Worm (Caenorhabditis elegans) whole organism, L1 larva: ENCODE results near the gene sra-6.
A peak's percentile ranks its signal among the peaks of the same experiment; 100 is the strongest.

Experiments used
- C04F5.9 ChIP-seq: sonication (generic microtip); optimal IDR thresholded peaks from 2 replicates; lab custom pipeline; 2016; ENCODE audit warnings: missing genetic modification characterization, missing compliant biosample characterization
- F16B12.6 ChIP-seq: fragments of 150-350 bp; optimal IDR thresholded peaks from 2 replicates; lab custom pipeline; 2014; ENCODE audit warnings: missing biosample characterization, missing genetic modification characterization
- Y116A8C.19 ChIP-seq: sonication (generic microtip); optimal IDR thresholded peaks from 2 replicates; lab custom pipeline; 2016; ENCODE audit warnings: missing compliant biosample characterization, missing genetic modification characterization, borderline replicate concordance
- alr-1 ChIP-seq: fragments of 200-800 bp; sonication (Bioruptor generic); optimal IDR thresholded peaks from 2 replicates; lab custom pipeline; 2018; ENCODE audit warnings: borderline replicate concordance, mild to moderate bottlenecking, missing genetic modification characterization, missing compliant biosample characterization
- aly-2 ChIP-seq: fragments of 150-350 bp; optimal IDR thresholded peaks from 2 replicates; lab custom pipeline; 2014; ENCODE audit warnings: missing biosample characterization, missing genetic modification characterization
- blmp-1 ChIP-seq: fragments of 150-350 bp; optimal IDR thresholded peaks from 2 replicates; lab custom pipeline; 2014; ENCODE audit warnings: missing biosample characterization, missing genetic modification characterization
- ceh-8 ChIP-seq: fragments of 200-800 bp; sonication (Bioruptor generic); optimal IDR thresholded peaks from 2 replicates; lab custom pipeline; 2018; ENCODE audit warnings: mild to moderate bottlenecking, missing genetic modification characterization, moderate library complexity, missing compliant biosample characterization
- ceh-82 ChIP-seq, 3 experiments: fragments of 150-350 bp in 1 of 3; sonication (generic microtip) in 2 of 3; optimal IDR thresholded peaks; 2 replicates each; lab custom pipeline; 2014 to 2017; ENCODE audit warnings: missing biosample characterization in 3 of 3, missing genetic modification characterization in 3 of 3
- ceh-90 ChIP-seq: sonication (generic microtip); optimal IDR thresholded peaks from 2 replicates; lab custom pipeline; 2016; ENCODE audit warnings: missing genetic modification characterization, missing compliant biosample characterization
- ces-1 ChIP-seq: fragments of 150-350 bp; optimal IDR thresholded peaks from 2 replicates; lab custom pipeline; 2014; ENCODE audit warnings: missing biosample characterization, missing genetic modification reagents, missing genetic modification characterization
- dpl-1 ChIP-seq, 3 experiments: fragments of 150-350 bp in 2 of 3; sonication (generic microtip) in 1 of 3; optimal IDR thresholded peaks; 2 replicates each; lab custom pipeline; 2014 to 2017; ENCODE audit warnings: missing biosample characterization in 3 of 3, missing genetic modification characterization in 3 of 3, missing genetic modification reagents in 3 of 3
- elt-3 ChIP-seq, 6 experiments: fragments of 150-350 bp in 1 of 6; sonication (generic microtip); optimal IDR thresholded peaks; 2 replicates each; lab custom pipeline; 2017 to 2018; ENCODE audit warnings: missing biosample characterization in 6 of 6, missing genetic modification characterization in 6 of 6, inconsistent platforms in 1 of 6
- ets-5 ChIP-seq: fragments of 200-800 bp; sonication (Bioruptor generic); IDR thresholded peaks from 2 replicates; pipeline ENCODE4 v1.3.6; 2022; ENCODE audit warnings: missing genetic modification characterization, missing compliant biosample characterization
- fkh-10 ChIP-seq: sonication (generic microtip); optimal IDR thresholded peaks from 2 replicates; lab custom pipeline; 2017; ENCODE audit warnings: missing biosample characterization, missing genetic modification reagents, missing genetic modification characterization
- fkh-8 ChIP-seq: sonication (generic microtip); optimal IDR thresholded peaks from 2 replicates; lab custom pipeline; 2016; ENCODE audit warnings: mild to moderate bottlenecking, missing genetic modification characterization, missing compliant biosample characterization
- fos-1 ChIP-seq: fragments of 150-350 bp; optimal IDR thresholded peaks from 2 replicates; lab custom pipeline; 2014; ENCODE audit warnings: missing biosample characterization, missing genetic modification characterization
- grh-1 ChIP-seq: fragments of 200-800 bp; sonication (Bioruptor generic); IDR thresholded peaks from 2 replicates; pipeline ENCODE4 v1.3.6; 2022; ENCODE audit warnings: missing genetic modification reagents, missing genetic modification characterization, missing compliant biosample characterization
- hlh-17 ChIP-seq: fragments of 200-800 bp; sonication (Bioruptor generic); optimal IDR thresholded peaks from 2 replicates; lab custom pipeline; 2018; ENCODE audit warnings: missing genetic modification characterization, mild to moderate bottlenecking, missing compliant biosample characterization, moderate library complexity, borderline replicate concordance
- hlh-4 ChIP-seq: sonication (generic microtip); optimal IDR thresholded peaks from 2 replicates; lab custom pipeline; 2016; ENCODE audit warnings: mild to moderate bottlenecking, missing genetic modification characterization, missing compliant biosample characterization
- irx-1 ChIP-seq: sonication (generic microtip); optimal IDR thresholded peaks from 2 replicates; lab custom pipeline; 2016; ENCODE audit warnings: missing genetic modification characterization, missing compliant biosample characterization
- jun-1 ChIP-seq: fragments of 150-350 bp; optimal IDR thresholded peaks from 2 replicates; lab custom pipeline; 2014; ENCODE audit warnings: missing biosample characterization, missing genetic modification reagents, missing genetic modification characterization
- lin-13 ChIP-seq: fragments of 150-350 bp; optimal IDR thresholded peaks from 2 replicates; lab custom pipeline; 2014; ENCODE audit warnings: missing biosample characterization, missing genetic modification reagents, missing genetic modification characterization
- lin-14 ChIP-seq: fragments of 200-800 bp; sonication (Bioruptor generic); optimal IDR thresholded peaks from 2 replicates; lab custom pipeline; 2018; ENCODE audit warnings: mild to moderate bottlenecking, missing genetic modification characterization, moderate library complexity, missing compliant biosample characterization
- lin-15B ChIP-seq: fragments of 150-350 bp; sonication (generic microtip); optimal IDR thresholded peaks from 3 replicates; lab custom pipeline; 2014; ENCODE audit warnings: missing biosample characterization, missing genetic modification characterization
- lin-35 ChIP-seq, 2 experiments: fragments of 150-350 bp; optimal IDR thresholded peaks; 2 replicates each; lab custom pipeline; 2014; ENCODE audit warnings: missing biosample characterization in 2 of 2, missing genetic modification characterization in 2 of 2, missing genetic modification reagents in 2 of 2
- lin-39 ChIP-seq: fragments of 150-350 bp; optimal IDR thresholded peaks from 2 replicates; lab custom pipeline; 2014; ENCODE audit warnings: missing biosample characterization, missing genetic modification reagents, missing genetic modification characterization
- lsy-2 ChIP-seq, 2 experiments: fragments of 150-350 bp; optimal IDR thresholded peaks; 2 replicates each; lab custom pipeline; 2014; ENCODE audit warnings: missing biosample characterization in 2 of 2, missing genetic modification characterization in 2 of 2
- mab-9 ChIP-seq: fragments of 200-800 bp; sonication (Bioruptor generic); IDR thresholded peaks from 2 replicates; pipeline ENCODE4 v1.3.6; 2022; ENCODE audit warnings: missing genetic modification reagents, missing genetic modification characterization, missing compliant biosample characterization
- mdl-1 ChIP-seq, 2 experiments: fragments of 150-350 bp; optimal IDR thresholded peaks; 2 replicates each; lab custom pipeline; 2014 to 2017; ENCODE audit warnings: missing biosample characterization in 2 of 2, missing genetic modification characterization in 2 of 2, inconsistent platforms in 1 of 2
- mef-2 ChIP-seq: fragments of 150-350 bp; optimal IDR thresholded peaks from 2 replicates; lab custom pipeline; 2014; ENCODE audit warnings: missing biosample characterization, missing genetic modification characterization
- nhr-11 ChIP-seq: fragments of 150-350 bp; optimal IDR thresholded peaks from 2 replicates; lab custom pipeline; 2014; ENCODE audit warnings: missing biosample characterization, missing genetic modification characterization
- nhr-12 ChIP-seq: sonication (generic microtip); optimal IDR thresholded peaks from 2 replicates; lab custom pipeline; 2017; ENCODE audit warnings: missing biosample characterization, missing genetic modification characterization
- nhr-47 ChIP-seq: sonication (generic microtip); optimal IDR thresholded peaks from 2 replicates; lab custom pipeline; 2016; ENCODE audit warnings: mild to moderate bottlenecking, missing genetic modification characterization, moderate library complexity, missing compliant biosample characterization
- nhr-71 ChIP-seq: sonication (generic microtip); optimal IDR thresholded peaks from 2 replicates; lab custom pipeline; 2016; ENCODE audit warnings: mild to moderate bottlenecking, missing genetic modification characterization, moderate library complexity, missing compliant biosample characterization
- nhr-76 ChIP-seq: sonication (generic microtip); optimal IDR thresholded peaks from 2 replicates; lab custom pipeline; 2017; ENCODE audit warnings: missing biosample characterization, missing genetic modification characterization
- nhr-84 ChIP-seq: sonication (generic microtip); optimal IDR thresholded peaks from 2 replicates; lab custom pipeline; 2017; ENCODE audit warnings: missing biosample characterization, missing genetic modification characterization
- nhr-85 ChIP-seq: sonication (generic microtip); peaks from one replicate; lab custom pipeline; 2016; ENCODE audit warnings: missing genetic modification characterization, inconsistent platforms, missing compliant biosample characterization
- nhr-90 ChIP-seq: sonication (generic microtip); optimal IDR thresholded peaks from 2 replicates; lab custom pipeline; 2016; ENCODE audit warnings: mild to moderate bottlenecking, missing genetic modification characterization, missing compliant biosample characterization; ENCODE audit not compliant: poor library complexity
- pag-3 ChIP-seq: sonication (generic microtip); optimal IDR thresholded peaks from 2 replicates; lab custom pipeline; 2017; ENCODE audit warnings: missing genetic modification characterization, mild to moderate bottlenecking, missing compliant biosample characterization, antibody characterized with exemption, borderline replicate concordance; ENCODE audit not compliant: insufficient read depth
- pqm-1 ChIP-seq: sonication (generic microtip); optimal IDR thresholded peaks from 3 replicates; lab custom pipeline; 2017; ENCODE audit warnings: missing biosample characterization, missing genetic modification characterization
- snpc-4 ChIP-seq: fragments of 150-350 bp; optimal IDR thresholded peaks from 2 replicates; lab custom pipeline; 2014; ENCODE audit warnings: missing biosample characterization, missing genetic modification characterization
- snu-23 ChIP-seq: sonication (generic microtip); optimal IDR thresholded peaks from 2 replicates; lab custom pipeline; 2016; ENCODE audit warnings: missing genetic modification characterization, missing compliant biosample characterization
- sptf-1 ChIP-seq: fragments of 150-350 bp; optimal IDR thresholded peaks from 2 replicates; lab custom pipeline; 2014; ENCODE audit warnings: missing biosample characterization, missing genetic modification characterization
- sup-37 ChIP-seq: fragments of 200-800 bp; sonication (Bioruptor generic); optimal IDR thresholded peaks from 2 replicates; lab custom pipeline; 2018; ENCODE audit warnings: mild to moderate bottlenecking, missing genetic modification characterization, missing compliant biosample characterization
- swsn-7 ChIP-seq: sonication (generic microtip); optimal IDR thresholded peaks from 2 replicates; lab custom pipeline; 2016; ENCODE audit warnings: missing genetic modification characterization, missing compliant biosample characterization
- unc-130 ChIP-seq: fragments of 150-350 bp; optimal IDR thresholded peaks from 2 replicates; lab custom pipeline; 2017; ENCODE audit warnings: missing biosample characterization, missing genetic modification characterization, inconsistent platforms
- unc-62 ChIP-seq: fragments of 150-350 bp; optimal IDR thresholded peaks from 2 replicates; lab custom pipeline; 2014; ENCODE audit warnings: missing biosample characterization, missing genetic modification reagents, missing genetic modification characterization
- unc-86 ChIP-seq: sonication (generic microtip); optimal IDR thresholded peaks from 2 replicates; lab custom pipeline; 2016; ENCODE audit warnings: missing genetic modification characterization, missing compliant biosample characterization
- unc-98 ChIP-seq: fragments of 200-800 bp; sonication (Bioruptor generic); IDR thresholded peaks from 2 replicates; pipeline ENCODE4 v1.3.6; 2022; ENCODE audit warnings: missing genetic modification characterization, missing compliant biosample characterization
- xbp-1 ChIP-seq: sonication (generic microtip); optimal IDR thresholded peaks from 2 replicates; lab custom pipeline; 2016; ENCODE audit warnings: missing genetic modification characterization, missing compliant biosample characterization
- zag-1 ChIP-seq: fragments of 150-350 bp; optimal IDR thresholded peaks from 2 replicates; lab custom pipeline; 2014; ENCODE audit warnings: missing biosample characterization, missing genetic modification characterization
- zip-4 ChIP-seq: fragments of 200-800 bp; sonication (Bioruptor generic); optimal IDR thresholded peaks from 2 replicates; lab custom pipeline; 2018; ENCODE audit warnings: mild to moderate bottlenecking, missing genetic modification characterization, moderate library complexity, missing compliant biosample characterization
- ztf-4 ChIP-seq: fragments of 150-350 bp; optimal IDR thresholded peaks from 2 replicates; lab custom pipeline; 2014; ENCODE audit warnings: missing biosample characterization, missing genetic modification characterization

sra-6 gene

ce11 chrII:9566045-9566444 is 15.4 kb upstream of the sra-6 start:
- no peak for TF ChIP-seq hlh-4 (tag; lab: Kevin White, UChicago)
- TF ChIP-seq alr-1 (tag; lab: Kevin White, UChicago): no peak
- TF ChIP-seq snpc-4: no peak
- TF ChIP-seq zip-4 (GFP tag; lab: Kevin White, UChicago): no peak
- TF ChIP-seq lin-35 (GFP tag; optimal IDR thresholded peaks at IDR 0.05; lab: Kevin White, UChicago): peak; percentile 11 to 54
- no peak for TF ChIP-seq lin-39 (tag; lab: Kevin White, UChicago)
- no peak for TF ChIP-seq grh-1 (GFP tag; lab: Robert Waterston, UW)
- no peak for TF ChIP-seq unc-98
- TF ChIP-seq F16B12.6 (tag; lab: Kevin White, UChicago): no peak
- no peak for TF ChIP-seq sptf-1 (tag; lab: Kevin White, UChicago)
- peak; percentile 50 for TF ChIP-seq lin-14 (GFP tag; lab: Kevin White, UChicago)
- TF ChIP-seq jun-1 (tag; lab: Kevin White, UChicago): peak; percentile 6
- no peak for TF ChIP-seq nhr-11 (tag; lab: Kevin White, UChicago)
- peak; percentile 6 to 53 for TF ChIP-seq lsy-2 (tag; optimal IDR thresholded peaks at IDR 0.05; lab: Kevin White, UChicago)
- no peak for TF ChIP-seq unc-62 (GFP tag; lab: Kevin White, UChicago)
- peak; percentile 7 for TF ChIP-seq lin-13
- no peak for TF ChIP-seq nhr-12
- TF ChIP-seq zag-1 (tag; lab: Kevin White, UChicago): no peak
- peak; percentile 53 for TF ChIP-seq snu-23 (GFP tag; lab: Kevin White, UChicago)
- peak in 1 of 2 experiments; percentile 13 for TF ChIP-seq mdl-1 (tag; optimal IDR thresholded peaks at IDR 0.05; lab: Kevin White, UChicago)
- no peak for TF ChIP-seq lin-15B (tag; lab: Kevin White, UChicago)
- peak in 2 of 3 experiments; percentile 6 to 27 for TF ChIP-seq dpl-1 (GFP tag; optimal IDR thresholded peaks at IDR 0.05; lab: Kevin White, UChicago)
- no peak for TF ChIP-seq fos-1 (tag; lab: Kevin White, UChicago)
- TF ChIP-seq hlh-17: no peak
- TF ChIP-seq ceh-8: no peak
- TF ChIP-seq pqm-1: no peak
- TF ChIP-seq ceh-90 (tag; lab: Kevin White, UChicago): no peak
- no peak for TF ChIP-seq pag-3 (tag; lab: Kevin White, UChicago)
- TF ChIP-seq ces-1 (GFP tag; lab: Kevin White, UChicago): no peak
- TF ChIP-seq sup-37 (GFP tag; lab: Kevin White, UChicago): no peak
- peak; percentile 55 for TF ChIP-seq nhr-71 (tag; lab: Kevin White, UChicago)
- TF ChIP-seq ztf-4: no peak
- peak; percentile 25 for TF ChIP-seq xbp-1 (tag; lab: Kevin White, UChicago)
- no peak for TF ChIP-seq fkh-10
- no peak for TF ChIP-seq nhr-84 (tag; lab: Kevin White, UChicago)
- TF ChIP-seq irx-1 (tag; lab: Kevin White, UChicago): no peak
- TF ChIP-seq blmp-1 (tag; lab: Kevin White, UChicago): no peak
- no peak for TF ChIP-seq mab-9
- no peak for TF ChIP-seq aly-2 (tag; lab: Kevin White, UChicago)
- peak; percentile 12 for TF ChIP-seq unc-130
- no peak for TF ChIP-seq unc-86 (tag; lab: Kevin White, UChicago)
- TF ChIP-seq nhr-85: peak; percentile 86
- no peak for TF ChIP-seq nhr-76 (tag; lab: Kevin White, UChicago)
- no peak for TF ChIP-seq Y116A8C.19
- TF ChIP-seq swsn-7 (tag; lab: Kevin White, UChicago): peak; percentile 26
- TF ChIP-seq ceh-82 (tag; optimal IDR thresholded peaks at IDR 0.05; lab: Kevin White, UChicago): peak in 1 of 3 experiments; percentile 12
- TF ChIP-seq C04F5.9 (tag; lab: Kevin White, UChicago): no peak
- no peak for TF ChIP-seq nhr-90
- TF ChIP-seq elt-3 (tag; optimal IDR thresholded peaks at IDR 0.05; lab: Kevin White, UChicago): peak in 1 of 6 experiments; percentile 17
- no peak for TF ChIP-seq mef-2 (tag; lab: Kevin White, UChicago)
- TF ChIP-seq nhr-47 (tag; lab: Kevin White, UChicago): peak; percentile 49
- TF ChIP-seq fkh-8: peak; percentile 54
- no peak for TF ChIP-seq ets-5 (GFP tag; lab: Robert Waterston, UW)
